Fruit fly (Drosophila melanogaster): ENCODE data around the gene Ir7e.
A peak's percentile ranks its signal among the peaks of the same experiment; 100 is the strongest.

The Ir7e gene

DNA sequence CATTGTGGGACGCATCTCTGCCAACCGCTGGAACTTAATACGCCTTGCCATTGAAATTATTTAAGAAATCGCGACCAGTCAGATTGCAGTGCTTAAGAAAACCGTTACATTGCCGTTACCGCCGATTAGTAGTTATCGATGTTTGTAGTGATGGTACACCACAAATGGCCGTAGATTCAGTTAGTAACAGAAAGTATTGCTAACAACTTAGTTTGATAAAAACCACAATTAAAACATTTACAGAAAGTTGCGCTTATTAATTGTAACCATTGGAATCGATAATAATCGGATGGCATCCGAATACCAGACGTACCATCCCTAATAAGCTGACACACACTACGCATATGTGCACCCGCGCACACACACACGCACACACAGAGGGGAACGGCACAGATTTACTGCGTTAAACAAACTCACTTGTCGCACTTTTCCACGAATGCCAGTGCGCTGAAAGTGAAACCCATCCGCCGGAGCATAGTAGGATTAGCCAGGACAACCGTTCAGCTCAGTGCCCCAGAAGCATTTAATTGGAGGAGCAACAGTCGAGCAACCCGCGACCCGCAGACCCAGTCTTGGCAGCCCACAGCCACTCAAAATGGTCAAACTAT, 38.7 kb upstream of the Ir7e start, which contains the start of the genes hdm and Ykt6 (continued):
- TF ChIP-seq Doc2 (GFP tag; IDR thresholded peaks at IDR 0.05) = no peak
- no peak for TF ChIP-seq CG12071 (GFP tag; optimal IDR thresholded peaks at IDR 0.05)
- TF ChIP-seq CG7357 (GFP tag; IDR thresholded peaks at IDR 0.05) = peak; percentile 45; the same call in 1 of the 3 replicates
- TF ChIP-seq toy (GFP tag; IDR thresholded peaks at IDR 0.05) = no peak
- TF ChIP-seq CG15011 (GFP tag; optimal IDR thresholded peaks at IDR 0.05) = no peak
- peak; percentile 78; the same call in 3 of the 4 replicates for TF ChIP-seq Gug (GFP tag; IDR thresholded peaks at IDR 0.05)
- no peak for TF ChIP-seq sd (tag; optimal IDR thresholded peaks at IDR 0.05)
- peak; percentile 40 for TF ChIP-seq CG10543 (GFP tag; optimal IDR thresholded peaks at IDR 0.05)
- TF ChIP-seq p53 (GFP tag; optimal IDR thresholded peaks at IDR 0.05) = peak; percentile 51
- peak; percentile 68 for TF ChIP-seq Six4 (GFP tag; optimal IDR thresholded peaks at IDR 0.05)
- TF ChIP-seq nmo (GFP tag; optimal IDR thresholded peaks at IDR 0.05) = peak; percentile 78
- peak; percentile 73 for TF ChIP-seq Ets97D (GFP tag; optimal IDR thresholded peaks at IDR 0.05)
- TF ChIP-seq CG2875 (GFP tag; optimal IDR thresholded peaks at IDR 0.05) = peak; percentile 55
- peak; percentile 6 for TF ChIP-seq CG6813 (GFP tag; optimal IDR thresholded peaks at IDR 0.05)
- peak; percentile 69 for TF ChIP-seq Ada2b (GFP tag; IDR thresholded peaks at IDR 0.05)
- TF ChIP-seq Dll (GFP tag; IDR thresholded peaks at IDR 0.05; ENCODE audit: partially characterized antibody) = peak; percentile 98
- peak; percentile 85 for TF ChIP-seq bab2 (GFP tag; optimal IDR thresholded peaks at IDR 0.05)
- TF ChIP-seq CG8290 (GFP tag; optimal IDR thresholded peaks at IDR 0.05) = peak; percentile 68
- TF ChIP-seq CG8290 (tag; optimal IDR thresholded peaks at IDR 0.05) = peak in 1 of 2 experiments; percentile 14
- peak; percentile 37; the same call in 1 of the 2 replicates for TF ChIP-seq CG11696 (GFP tag; IDR thresholded peaks at IDR 0.05)
- TF ChIP-seq chn (GFP tag; optimal IDR thresholded peaks at IDR 0.05) = peak; percentile 76
- TF ChIP-seq Meics (GFP tag; optimal IDR thresholded peaks at IDR 0.05) = no peak
- TF ChIP-seq CG11504 (tag; optimal IDR thresholded peaks at IDR 0.05) = no peak
- TF ChIP-seq Ptx1 (GFP tag; IDR thresholded peaks at IDR 0.05) = peak; percentile 87
- peak; percentile 68 for TF ChIP-seq twi (tag; optimal IDR thresholded peaks at IDR 0.05)
- peak; percentile 67 for TF ChIP-seq slp2 (GFP tag; optimal IDR thresholded peaks at IDR 0.05)
- peak; percentile 51 for TF ChIP-seq gsb-n (tag; optimal IDR thresholded peaks at IDR 0.05)
- peak; percentile 8 for TF ChIP-seq CG31388 (GFP tag; optimal IDR thresholded peaks at IDR 0.05)
- TF ChIP-seq B-H1 (GFP tag; IDR thresholded peaks at IDR 0.05) = peak; percentile 44; the same call in 2 of the 3 replicates
- TF ChIP-seq D (optimal IDR thresholded peaks at IDR 0.05) = no peak
- peak; percentile 48 for TF ChIP-seq D (GFP tag; optimal IDR thresholded peaks at IDR 0.05)
- no peak for TF ChIP-seq fd102C (GFP tag; optimal IDR thresholded peaks at IDR 0.05)
- TF ChIP-seq kay (GFP tag; optimal IDR thresholded peaks at IDR 0.05) = peak; percentile 79
- peak; percentile 60 for TF ChIP-seq Adf1 (GFP tag; IDR thresholded peaks at IDR 0.05)
- peak; percentile 65 for TF ChIP-seq Sin3A (optimal IDR thresholded peaks at IDR 0.05)
- peak; percentile 79 for TF ChIP-seq CG7372 (GFP tag; IDR thresholded peaks at IDR 0.05)
- TF ChIP-seq Oli (tag; optimal IDR thresholded peaks at IDR 0.05) = no peak
- no peak for TF ChIP-seq Sox102F (GFP tag; optimal IDR thresholded peaks at IDR 0.05)
- peak; percentile 81 for TF ChIP-seq CG11695 (GFP tag; IDR thresholded peaks at IDR 0.05)
- TF ChIP-seq CG2120 (GFP tag; optimal IDR thresholded peaks at IDR 0.05) = peak; percentile 89
- peak; percentile 85 for TF ChIP-seq row (GFP tag; IDR thresholded peaks at IDR 0.05)
- peak; percentile 51 for TF ChIP-seq NK7.1 (GFP tag; optimal IDR thresholded peaks at IDR 0.05)
- TF ChIP-seq Aef1 (GFP tag; IDR thresholded peaks at IDR 0.05) = peak; percentile 72; the same call in 2 of the 3 replicates
- no peak; the same call in 1 of the 2 replicates for TF ChIP-seq CG31441 (GFP tag; IDR thresholded peaks at IDR 0.05)
- TF ChIP-seq Hey (tag; optimal IDR thresholded peaks at IDR 0.05) = no peak
- peak; percentile 51 for TF ChIP-seq wek (GFP tag; optimal IDR thresholded peaks at IDR 0.05)
- TF ChIP-seq Med (GFP tag) = peak; percentile 97
- TF ChIP-seq Scr (GFP tag; IDR thresholded peaks at IDR 0.05; ENCODE audit: partially characterized antibody) = peak; percentile 97
- TF ChIP-seq danr (GFP tag; IDR thresholded peaks at IDR 0.05) = peak; percentile 71; the same call in 1 of the 2 replicates
- peak; percentile 96 for TF ChIP-seq hbn (GFP tag; IDR thresholded peaks at IDR 0.05; ENCODE audit: partially characterized antibody)
- TF ChIP-seq zfh1 (GFP tag; IDR thresholded peaks at IDR 0.05) = peak; percentile 85
